Worm (Caenorhabditis elegans) whole organism, young adult: Measurements from ENCODE around the gene spig-9.

Source experiments
- B0336.3 ChIP-seq: fragments of 200-800 bp; sonication (Bioruptor generic); IDR thresholded peaks from 2 replicates; pipeline ENCODE4 v1.3.6; 2022; ENCODE audit warnings: missing genetic modification characterization, missing compliant biosample characterization
- F57A8.1 ChIP-seq: fragments of 200-800 bp; sonication (Bioruptor generic); optimal IDR thresholded peaks from 2 replicates; lab custom pipeline; 2018; ENCODE audit warnings: mild to moderate bottlenecking, missing genetic modification characterization, moderate library complexity, missing compliant biosample characterization
- T26A5.8 ChIP-seq: sonication (generic microtip); optimal IDR thresholded peaks from 2 replicates; lab custom pipeline; 2016; ENCODE audit warnings: missing genetic modification characterization, missing compliant biosample characterization
- ZK185.1 ChIP-seq: sonication (generic microtip); optimal IDR thresholded peaks from 2 replicates; lab custom pipeline; 2016; ENCODE audit warnings: mild to moderate bottlenecking, missing genetic modification characterization, missing compliant biosample characterization; ENCODE audit not compliant: poor library complexity, severe bottlenecking
- aptf-2 ChIP-seq: fragments of 200-800 bp; sonication (Bioruptor generic); conservative IDR thresholded peaks from 2 replicates; pipeline ENCODE4 v1.3.6; 2022; ENCODE audit warnings: missing genetic modification reagents, missing genetic modification characterization, missing compliant biosample characterization
- attf-3 ChIP-seq: fragments of 200-800 bp; sonication (Bioruptor generic); conservative IDR thresholded peaks from 2 replicates; pipeline ENCODE4 v1.3.6; 2022; ENCODE audit warnings: missing genetic modification reagents, missing genetic modification characterization, missing compliant biosample characterization
- ceh-40 ChIP-seq: fragments of 200-800 bp; sonication (Bioruptor generic); IDR thresholded peaks from 2 replicates; pipeline ENCODE4 v1.3.6; 2022; ENCODE audit warnings: missing genetic modification characterization, missing compliant biosample characterization
- die-1 ChIP-seq: sonication (generic microtip); optimal IDR thresholded peaks from 2 replicates; lab custom pipeline; 2016; ENCODE audit warnings: missing genotype, mild to moderate bottlenecking, missing genetic modification characterization, missing compliant biosample characterization
- lag-1 ChIP-seq: fragments of 200-800 bp; sonication (Bioruptor generic); IDR thresholded peaks from 2 replicates; pipeline ENCODE4 v1.3.6; 2022; ENCODE audit warnings: missing genetic modification reagents, missing genetic modification characterization, missing compliant biosample characterization
- lin-54 ChIP-seq: fragments of 200-800 bp; sonication (Bioruptor generic); optimal IDR thresholded peaks from 2 replicates; lab custom pipeline; 2018; ENCODE audit warnings: mild to moderate bottlenecking, missing genetic modification characterization, missing compliant biosample characterization
- snpc-1.1 ChIP-seq: sonication (generic microtip); optimal IDR thresholded peaks from 2 replicates; lab custom pipeline; 2017; ENCODE audit warnings: missing genetic modification characterization, mild to moderate bottlenecking, missing compliant biosample characterization, antibody characterized with exemption, moderate library complexity, missing genotype, missing genetic modification reagents; ENCODE audit not compliant: insufficient read depth

- TF ChIP-seq die-1 (tag; lab: Kevin White, UChicago) (no peak), snpc-1.1 (tag; lab: Kevin White, UChicago) (no peak), aptf-2 (GFP tag; lab: Robert Waterston, UW) (no peak), ZK185.1 (tag; lab: Kevin White, UChicago) (no peak), lin-54 (GFP tag; lab: Kevin White, UChicago) (no peak), B0336.3 (GFP tag; lab: Robert Waterston, UW) (no peak), lag-1 (no peak), ceh-40 (GFP tag; lab: Robert Waterston, UW) (no peak), attf-3 (GFP tag; lab: Robert Waterston, UW) (no peak), T26A5.8 (no peak), F57A8.1 (GFP tag; lab: Kevin White, UChicago) (no peak)
Measured at ce11 chrV:13577463-13577862, 34.2 kb downstream of the spig-9 start.
